Fruit fly (Drosophila melanogaster): ENCODE data around the gene ttk.

ttk gene

DNA sequence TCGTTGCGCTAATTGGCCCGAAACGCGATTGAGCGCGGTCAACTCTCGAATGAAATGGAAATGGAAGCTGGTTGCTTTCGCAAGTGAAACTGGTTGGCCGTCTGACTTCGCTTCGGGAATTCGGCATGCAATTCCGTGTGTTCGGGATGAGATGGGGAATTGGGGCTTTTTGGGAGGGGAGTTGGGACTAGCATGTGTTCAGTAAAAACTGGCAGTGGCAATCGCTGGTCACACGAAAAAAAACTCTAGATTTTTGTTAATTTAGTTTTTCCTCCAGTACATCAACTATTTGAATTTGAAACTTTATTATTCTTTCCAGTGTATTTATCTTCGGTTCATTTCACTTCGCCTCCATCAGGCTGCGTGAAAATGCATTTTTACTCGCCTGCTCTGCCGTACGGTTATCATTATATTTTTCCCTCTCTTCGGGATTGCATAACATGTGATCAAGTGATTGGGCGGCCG, 33.8 kb upstream of the ttk start, which contains the start of gene CG11550 (continued):
- TF ChIP-seq CG34406 (GFP tag; optimal IDR thresholded peaks at IDR 0.05) (peak; percentile 51), vri (GFP tag; optimal IDR thresholded peaks at IDR 0.05) (peak; percentile 86), Hr4 (GFP tag; optimal IDR thresholded peaks at IDR 0.05) (no peak), CG3919 (GFP tag; optimal IDR thresholded peaks at IDR 0.05) (peak; percentile 78), Met (GFP tag; optimal IDR thresholded peaks at IDR 0.05) (no peak), svp (GFP tag) (peak; percentile 94), CG6854 (GFP tag; optimal IDR thresholded peaks at IDR 0.05) (peak; percentile 55), CG16779 (tag; optimal IDR thresholded peaks at IDR 0.05) (peak; percentile 3), Eip93F (GFP tag; optimal IDR thresholded peaks at IDR 0.05) (no peak), fd85E (GFP tag; optimal IDR thresholded peaks at IDR 0.05) (peak; percentile 32), Gug (GFP tag; IDR thresholded peaks at IDR 0.05) (peak; percentile 49), acj6 (GFP tag; optimal IDR thresholded peaks at IDR 0.05) (peak; percentile 51), CG10631 (GFP tag; optimal IDR thresholded peaks at IDR 0.05) (no peak), spab (GFP tag; optimal IDR thresholded peaks at IDR 0.05) (peak; percentile 2), esn (GFP tag; optimal IDR thresholded peaks at IDR 0.05) (peak; percentile 59), CG8632 (GFP tag; optimal IDR thresholded peaks at IDR 0.05) (peak; percentile 56), CG6808 (GFP tag; optimal IDR thresholded peaks at IDR 0.05) (peak; percentile 29), Ets96B (tag; optimal IDR thresholded peaks at IDR 0.05) (peak; percentile 0), CG32006 (GFP tag; optimal IDR thresholded peaks at IDR 0.05) (peak; percentile 75), Hr39 (GFP tag; optimal IDR thresholded peaks at IDR 0.05) (peak; percentile 57), fd59A (GFP tag; optimal IDR thresholded peaks at IDR 0.05) (no peak), CG6792 (GFP tag; optimal IDR thresholded peaks at IDR 0.05) (peak; percentile 69), fkh (GFP tag; optimal IDR thresholded peaks at IDR 0.05) (no peak)

DNA sequence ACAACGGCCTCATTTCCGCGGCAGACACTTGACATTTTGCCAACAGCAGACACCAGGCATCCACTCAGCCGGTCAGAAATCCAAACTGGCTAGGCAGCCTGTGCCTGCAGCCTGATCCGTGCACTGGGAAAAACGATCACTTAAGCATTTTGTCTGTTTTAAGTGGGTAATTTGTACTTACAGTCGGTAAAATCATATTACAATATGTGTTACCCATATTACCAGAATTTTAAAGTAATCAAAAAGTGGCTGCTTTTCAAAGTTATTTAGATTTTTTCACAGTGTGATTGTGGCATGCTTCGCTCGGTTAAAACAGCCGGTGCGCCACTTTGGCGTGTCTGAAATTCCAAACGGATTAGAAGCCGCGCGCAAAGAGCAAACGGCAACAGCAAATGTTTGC, 32.9 kb upstream of the ttk start:
- peak; percentile 89 for TF ChIP-seq Eip75B (GFP tag; optimal IDR thresholded peaks at IDR 0.05)
- TF ChIP-seq CG15336 (GFP tag; IDR thresholded peaks at IDR 0.05): peak; percentile 99
- TF ChIP-seq CG11902 (GFP tag; optimal IDR thresholded peaks at IDR 0.05): peak; percentile 49
- peak; percentile 97 for TF ChIP-seq Lpt (GFP tag; optimal IDR thresholded peaks at IDR 0.05)
- TF ChIP-seq dsx (GFP tag; optimal IDR thresholded peaks at IDR 0.05; ENCODE audit: poor library complexity, severe bottlenecking): peak; percentile 62
- peak; percentile 95 for TF ChIP-seq CG11294 (GFP tag; IDR thresholded peaks at IDR 0.05)
- TF ChIP-seq CG8632 (GFP tag; optimal IDR thresholded peaks at IDR 0.05): peak; percentile 77
- peak; percentile 92 for TF ChIP-seq CG10631 (GFP tag; optimal IDR thresholded peaks at IDR 0.05)
- peak; percentile 96 for TF ChIP-seq Eip78C (GFP tag)
- TF ChIP-seq CG3919 (GFP tag; optimal IDR thresholded peaks at IDR 0.05): peak; percentile 95
- TF ChIP-seq Hr39 (GFP tag; optimal IDR thresholded peaks at IDR 0.05): peak; percentile 80
- TF ChIP-seq fd85E (GFP tag; optimal IDR thresholded peaks at IDR 0.05): peak; percentile 19
- TF ChIP-seq Smox (GFP tag; optimal IDR thresholded peaks at IDR 0.05): peak; percentile 72
- peak; percentile 81 for TF ChIP-seq CG10669 (GFP tag; optimal IDR thresholded peaks at IDR 0.05)
- TF ChIP-seq CG4318 (GFP tag; optimal IDR thresholded peaks at IDR 0.05): peak; percentile 95
- TF ChIP-seq CG6792 (GFP tag; optimal IDR thresholded peaks at IDR 0.05): peak; percentile 79
- peak; percentile 83 for TF ChIP-seq Ets96B (tag; optimal IDR thresholded peaks at IDR 0.05)
- peak; percentile 82 for TF ChIP-seq Met (GFP tag; optimal IDR thresholded peaks at IDR 0.05)
- peak; percentile 76 for TF ChIP-seq vri (GFP tag; optimal IDR thresholded peaks at IDR 0.05)
- TF ChIP-seq CG6854 (GFP tag; optimal IDR thresholded peaks at IDR 0.05): peak; percentile 16
- TF ChIP-seq Blimp-1 (GFP tag; optimal IDR thresholded peaks at IDR 0.05): peak; percentile 8
- TF ChIP-seq Gug (GFP tag; IDR thresholded peaks at IDR 0.05): peak; percentile 96
- peak; percentile 61 for TF ChIP-seq Ets21C (GFP tag; optimal IDR thresholded peaks at IDR 0.05)
- peak; percentile 80 for TF ChIP-seq spab (GFP tag; optimal IDR thresholded peaks at IDR 0.05)
- no peak for TF ChIP-seq Eip93F (GFP tag; optimal IDR thresholded peaks at IDR 0.05)
- peak; percentile 73 for TF ChIP-seq CG34406 (GFP tag; optimal IDR thresholded peaks at IDR 0.05)
- TF ChIP-seq achi (GFP tag; optimal IDR thresholded peaks at IDR 0.05): peak; percentile 94
- TF ChIP-seq salr (GFP tag; optimal IDR thresholded peaks at IDR 0.05): peak; percentile 61 to 94
- TF ChIP-seq net (GFP tag; optimal IDR thresholded peaks at IDR 0.05): peak; percentile 94
- peak; percentile 79 for TF ChIP-seq esn (GFP tag; optimal IDR thresholded peaks at IDR 0.05)
- no peak for TF ChIP-seq fkh (GFP tag; optimal IDR thresholded peaks at IDR 0.05)
- peak; percentile 89 for TF ChIP-seq svp (GFP tag)
- TF ChIP-seq Sox14 (GFP tag; optimal IDR thresholded peaks at IDR 0.05): peak; percentile 95
- TF ChIP-seq topi (GFP tag; optimal IDR thresholded peaks at IDR 0.05): peak; percentile 74
- TF ChIP-seq ss (GFP tag; optimal IDR thresholded peaks at IDR 0.05): peak; percentile 34 to 75
- TF ChIP-seq CG8319 (GFP tag; optimal IDR thresholded peaks at IDR 0.05): peak; percentile 73
- TF ChIP-seq CG6276 (GFP tag; optimal IDR thresholded peaks at IDR 0.05): peak; percentile 98
- TF ChIP-seq pdm3 (GFP tag; optimal IDR thresholded peaks at IDR 0.05): peak; percentile 94
- TF ChIP-seq Hr38 (GFP tag; optimal IDR thresholded peaks at IDR 0.05): peak; percentile 90
- peak; percentile 65 for TF ChIP-seq CG9139 (GFP tag; optimal IDR thresholded peaks at IDR 0.05)
- TF ChIP-seq eg (GFP tag; IDR thresholded peaks at IDR 0.05): peak; percentile 98

Measured in whole organism, prepupa.